Worm (Caenorhabditis elegans): Measurements from ENCODE around the gene tag-275.

- TF ChIP-seq ets-5 (GFP tag; IDR thresholded peaks at IDR 0.05) (no peak), ceh-63 (GFP tag; optimal IDR thresholded peaks at IDR 0.05) (no peak), snpc-4 (tag; optimal IDR thresholded peaks at IDR 0.05) (no peak), elt-3 (tag; optimal IDR thresholded peaks at IDR 0.05) (no peak)
These were observed 49.8 kb downstream of the tag-275 start for ce11 chrX:6100395-6101099.
